Fruit fly (Drosophila melanogaster) whole organism, wandering third instar larva: ENCODE results near the gene Faf2.

Experiments used
- Abd-B ChIP-seq: fragments of >200 bp; optimal IDR thresholded peaks from 2 replicates; lab custom pipeline; 2017; ENCODE audit warnings: missing biosample characterization, missing genetic modification characterization
- CG32264 ChIP-seq: fragments of 200-800 bp; sonication (Bioruptor generic); optimal IDR thresholded peaks from 2 replicates; lab custom pipeline; 2016; ENCODE audit warnings: missing biosample characterization, missing genetic modification characterization
- Dfd ChIP-seq: fragments of >200 bp; optimal IDR thresholded peaks from 2 replicates; lab custom pipeline; 2017; ENCODE audit warnings: missing biosample characterization, missing genetic modification characterization
- HLH106 ChIP-seq: fragments of 200-800 bp; optimal IDR thresholded peaks from 3 replicates; lab custom pipeline; 2019; ENCODE audit warnings: missing biosample characterization, mild to moderate bottlenecking, missing genetic modification characterization, moderate library complexity
- Hnf4 ChIP-seq: fragments of 200-800 bp; sonication (Bioruptor generic); optimal IDR thresholded peaks from 2 replicates; lab custom pipeline; 2016; ENCODE audit warnings: missing biosample characterization, mild to moderate bottlenecking, missing genetic modification characterization
- N ChIP-seq: fragments of >200 bp; optimal IDR thresholded peaks from 2 replicates; lab custom pipeline; 2018; ENCODE audit warnings: missing biosample characterization, missing external identifiers, missing genetic modification characterization
- dl ChIP-seq, 2 experiments: fragments of 175-275, 200-275 bp in 1 of 2; fragments of 200-275 bp in 1 of 2; sonication (Bioruptor generic); optimal IDR thresholded peaks; lab custom pipeline; 2018; ENCODE audit warnings: mild to moderate bottlenecking in 2 of 2, missing biosample characterization in 2 of 2, missing genetic modification characterization in 2 of 2, moderate library complexity in 2 of 2; ENCODE audit not compliant: partially characterized antibody in 2 of 2, insufficient read depth in 1 of 2
- h ChIP-seq: fragments of 200-800 bp; sonication (Bioruptor generic); optimal IDR thresholded peaks from 3 replicates; lab custom pipeline; 2016; ENCODE audit warnings: missing biosample characterization, mild to moderate bottlenecking, missing genetic modification characterization
- lola ChIP-seq: fragments of >200 bp; optimal IDR thresholded peaks from 2 replicates; lab custom pipeline; 2017; ENCODE audit warnings: missing biosample characterization, missing genetic modification characterization
- pan ChIP-seq: fragments of >200 bp; optimal IDR thresholded peaks from 2 replicates; lab custom pipeline; 2017
- psq ChIP-seq: fragments of 200-800 bp; sonication (Bioruptor generic); optimal IDR thresholded peaks from 3 replicates; lab custom pipeline; 2017; ENCODE audit warnings: missing biosample characterization, mild to moderate bottlenecking, missing genetic modification characterization, moderate library complexity
- sage ChIP-seq: fragments of 200-800 bp; sonication (Bioruptor generic); optimal IDR thresholded peaks from 2 replicates; lab custom pipeline; 2016; ENCODE audit warnings: missing biosample characterization, mild to moderate bottlenecking, missing genetic modification characterization
- usp ChIP-seq: fragments of >200 bp; optimal IDR thresholded peaks from 2 replicates; lab custom pipeline; 2017; ENCODE audit warnings: missing biosample characterization, missing genetic modification characterization

DNA sequence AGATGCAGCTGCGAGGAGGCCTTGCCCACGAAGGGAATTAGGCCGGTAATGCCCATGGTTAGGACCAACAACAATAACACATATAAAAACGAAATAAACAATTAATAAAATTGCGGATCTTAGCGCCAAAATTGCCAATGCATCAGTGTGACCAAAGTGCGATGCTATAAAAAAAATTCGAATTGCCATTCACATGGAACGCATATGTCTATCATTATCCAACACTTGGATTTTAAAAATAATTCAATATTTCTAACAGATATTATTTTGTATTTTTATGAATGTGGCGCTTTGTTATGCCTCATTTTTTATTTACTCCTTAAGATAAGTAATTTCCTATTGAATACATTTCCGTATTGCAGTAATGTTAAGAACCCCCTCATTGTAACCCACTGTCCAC, 26.6 kb downstream of the Faf2 start, which contains the start of gene tos:
- TF ChIP-seq Dfd (GFP tag; lab: Kevin White, UChicago) (no peak), h (no peak), psq (GFP tag; lab: Kevin White, UChicago) (no peak), usp (GFP tag; lab: Kevin White, UChicago) (no peak), sage (GFP tag; lab: Kevin White, UChicago) (no peak), lola (GFP tag; lab: Kevin White, UChicago) (no peak), CG32264 (no peak), dl (GFP tag; optimal IDR thresholded peaks at IDR 0.05; lab: Kevin White, UChicago; ENCODE audit: insufficient read depth in 1 of 2, partially characterized antibody in 2 of 2) (no peak), HLH106 (tag; lab: Kevin White, UChicago) (no peak), N (GFP tag; lab: Kevin White, UChicago) (no peak), pan (lab: Kevin White, UChicago) (no peak), Abd-B (GFP tag; lab: Kevin White, UChicago) (no peak), Hnf4 (no peak)
